Worm (Caenorhabditis elegans) whole organism, L3 larva: ENCODE results near the gene F44E2.4.

Experiments used
- R02D3.7 ChIP-seq: fragments of 150-350 bp; optimal IDR thresholded peaks from 2 replicates; lab custom pipeline; 2014; ENCODE audit warnings: missing biosample characterization, missing genetic modification characterization
- ZK546.5 ChIP-seq: sonication (generic microtip); optimal IDR thresholded peaks from 2 replicates; lab custom pipeline; 2017; ENCODE audit warnings: missing biosample characterization, missing genetic modification characterization
- aly-2 ChIP-seq: fragments of 150-350 bp; optimal IDR thresholded peaks from 2 replicates; lab custom pipeline; 2014; ENCODE audit warnings: missing biosample characterization, missing genetic modification characterization
- ceh-28 ChIP-seq: fragments of 150-350 bp; optimal IDR thresholded peaks from 2 replicates; lab custom pipeline; 2014; ENCODE audit warnings: missing biosample characterization, missing genetic modification reagents, missing genetic modification characterization
- ceh-82 ChIP-seq: fragments of 150-350 bp; optimal IDR thresholded peaks from 2 replicates; lab custom pipeline; 2014; ENCODE audit warnings: missing biosample characterization, missing genetic modification characterization
- ceh-9 ChIP-seq: sonication (generic microtip); optimal IDR thresholded peaks from 2 replicates; lab custom pipeline; 2018; ENCODE audit warnings: missing biosample characterization, missing genetic modification characterization
- daf-12 ChIP-seq: fragments of 150-350 bp; optimal IDR thresholded peaks from 2 replicates; lab custom pipeline; 2014; ENCODE audit warnings: missing biosample characterization, missing genetic modification reagents, missing genetic modification characterization
- egl-27 ChIP-seq: sonication (generic microtip); optimal IDR thresholded peaks from 4 replicates; lab custom pipeline; 2017; ENCODE audit warnings: missing biosample characterization, missing genetic modification reagents, missing genetic modification characterization
- elt-1 ChIP-seq: fragments of 150-350 bp; optimal IDR thresholded peaks from 2 replicates; lab custom pipeline; 2014; ENCODE audit warnings: missing biosample characterization, missing genetic modification characterization
- elt-2 ChIP-seq: sonication (generic microtip); optimal IDR thresholded peaks from 2 replicates; lab custom pipeline; 2016; ENCODE audit warnings: missing genetic modification reagents, mild to moderate bottlenecking, missing genetic modification characterization, missing compliant biosample characterization
- elt-3 ChIP-seq, 3 experiments: fragments of 150-350 bp in 1 of 3; sonication (generic microtip) in 2 of 3; optimal IDR thresholded peaks; 2 replicates in 2 of 3; 4 replicates in 1 of 3; lab custom pipeline; 2014 to 2017; ENCODE audit warnings: missing biosample characterization in 3 of 3, missing genetic modification characterization in 3 of 3
- eor-1 ChIP-seq, 2 experiments: fragments of 150-350 bp; optimal IDR thresholded peaks; 2 replicates each; lab custom pipeline; 2014 to 2018; ENCODE audit warnings: missing biosample characterization in 2 of 2, missing genetic modification characterization in 2 of 2
- fkh-10 ChIP-seq: sonication (generic microtip); optimal IDR thresholded peaks from 2 replicates; lab custom pipeline; 2017; ENCODE audit warnings: missing biosample characterization, missing genetic modification reagents, missing genetic modification characterization
- fkh-2 ChIP-seq: fragments of 150-350 bp; optimal IDR thresholded peaks from 2 replicates; lab custom pipeline; 2014; ENCODE audit warnings: missing biosample characterization, missing genetic modification reagents, missing genetic modification characterization
- fos-1 ChIP-seq: fragments of 150-350 bp; optimal IDR thresholded peaks from 2 replicates; lab custom pipeline; 2014; ENCODE audit warnings: missing biosample characterization, missing genetic modification characterization
- hmg-11 ChIP-seq: sonication (generic microtip); optimal IDR thresholded peaks from 2 replicates; lab custom pipeline; 2016; ENCODE audit warnings: missing genetic modification characterization, missing compliant biosample characterization
- lin-15B ChIP-seq: fragments of 150-350 bp; optimal IDR thresholded peaks from 2 replicates; lab custom pipeline; 2014; ENCODE audit warnings: missing biosample characterization, missing genetic modification characterization
- lin-39 ChIP-seq: fragments of 150-350 bp; optimal IDR thresholded peaks from 2 replicates; lab custom pipeline; 2018; ENCODE audit warnings: missing biosample characterization, missing genetic modification reagents, missing genetic modification characterization
- lsy-12 ChIP-seq: sonication (generic microtip); optimal IDR thresholded peaks from 2 replicates; lab custom pipeline; 2016; ENCODE audit warnings: mild to moderate bottlenecking, missing genetic modification characterization, missing compliant biosample characterization
- nfya-1 ChIP-seq: sonication (generic microtip); optimal IDR thresholded peaks from 2 replicates; lab custom pipeline; 2017; ENCODE audit warnings: missing genetic modification characterization, mild to moderate bottlenecking, missing compliant biosample characterization, antibody characterized with exemption, moderate library complexity; ENCODE audit not compliant: insufficient read depth
- nhr-11 ChIP-seq: fragments of 150-350 bp; optimal IDR thresholded peaks from 2 replicates; lab custom pipeline; 2014; ENCODE audit warnings: missing biosample characterization, missing genetic modification characterization
- nhr-12 ChIP-seq: fragments of 150-350 bp; optimal IDR thresholded peaks from 2 replicates; lab custom pipeline; 2014; ENCODE audit warnings: missing biosample characterization, missing genetic modification characterization
- nhr-23 ChIP-seq: fragments of 150-350 bp; optimal IDR thresholded peaks from 2 replicates; lab custom pipeline; 2014; ENCODE audit warnings: missing biosample characterization, missing genetic modification reagents, missing genetic modification characterization
- nhr-237 ChIP-seq: fragments of 150-350 bp; optimal IDR thresholded peaks from 2 replicates; lab custom pipeline; 2014; ENCODE audit warnings: missing biosample characterization, missing genetic modification characterization
- nhr-25 ChIP-seq: sonication (generic microtip); optimal IDR thresholded peaks from 2 replicates; lab custom pipeline; 2017; ENCODE audit warnings: missing biosample characterization, missing genetic modification characterization
- nhr-43 ChIP-seq: sonication (generic microtip); optimal IDR thresholded peaks from 2 replicates; lab custom pipeline; 2016; ENCODE audit warnings: mild to moderate bottlenecking, missing genetic modification characterization, missing compliant biosample characterization; ENCODE audit not compliant: poor library complexity, severe bottlenecking
- nhr-67 ChIP-seq: fragments of 150-350 bp; optimal IDR thresholded peaks from 2 replicates; lab custom pipeline; 2014; ENCODE audit warnings: missing biosample characterization, missing genetic modification characterization
- nhr-76 ChIP-seq: fragments of 150-350 bp; sonication (generic microtip); optimal IDR thresholded peaks from 5 replicates; lab custom pipeline; 2014; ENCODE audit warnings: missing biosample characterization, missing genetic modification characterization
- nhr-77 ChIP-seq: fragments of 150-350 bp; optimal IDR thresholded peaks from 2 replicates; lab custom pipeline; 2014; ENCODE audit warnings: missing biosample characterization, missing genetic modification characterization
- pha-4 ChIP-seq: fragments of 150-350 bp; optimal IDR thresholded peaks from 2 replicates; lab custom pipeline; 2014; ENCODE audit warnings: missing biosample characterization, missing genetic modification reagents, missing genetic modification characterization
- sea-2 ChIP-seq: fragments of 150-350 bp; sonication (generic microtip); optimal IDR thresholded peaks from 4 replicates; lab custom pipeline; 2014; ENCODE audit warnings: missing biosample characterization, missing genetic modification reagents, missing genetic modification characterization
- skn-1 ChIP-seq: fragments of 150-350 bp; optimal IDR thresholded peaks from 2 replicates; lab custom pipeline; 2014; ENCODE audit warnings: missing biosample characterization, missing genetic modification characterization
- snpc-4 ChIP-seq: fragments of 150-350 bp; optimal IDR thresholded peaks from 2 replicates; lab custom pipeline; 2014; ENCODE audit warnings: missing biosample characterization, missing genetic modification characterization
- unc-39 ChIP-seq: sonication (generic microtip); optimal IDR thresholded peaks from 4 replicates; lab custom pipeline; 2017; ENCODE audit warnings: missing biosample characterization, missing genetic modification characterization
- unc-62 ChIP-seq: fragments of 150-350 bp; sonication (generic microtip); optimal IDR thresholded peaks from 4 replicates; lab custom pipeline; 2014; ENCODE audit warnings: missing biosample characterization, missing genetic modification reagents, missing genetic modification characterization
- ztf-4 ChIP-seq: fragments of 150-350 bp; optimal IDR thresholded peaks from 2 replicates; lab custom pipeline; 2014; ENCODE audit warnings: missing biosample characterization, missing genetic modification characterization

The F44E2.4 gene

DNA sequence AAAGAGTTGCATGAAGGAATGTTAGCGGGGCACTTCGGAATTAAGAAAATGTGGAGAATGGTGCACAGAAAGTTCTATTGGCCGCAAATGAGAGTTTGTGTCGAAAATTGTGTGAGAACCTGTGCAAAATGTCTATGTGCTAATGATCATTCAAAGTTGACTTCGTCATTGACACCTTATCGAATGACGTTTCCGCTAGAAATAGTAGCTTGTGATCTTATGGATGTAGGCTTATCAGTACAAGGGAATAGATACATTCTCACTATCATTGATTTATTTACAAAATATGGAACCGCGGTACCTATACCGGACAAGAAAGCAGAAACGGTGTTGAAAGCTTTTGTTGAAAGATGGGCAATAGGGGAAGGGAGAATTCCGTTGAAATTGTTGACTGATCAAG lies 20.3 kb upstream of the F44E2.4 start:
- no peak for TF ChIP-seq eor-1 (tag; optimal IDR thresholded peaks at IDR 0.05; lab: Kevin White, UChicago)
- no peak for TF ChIP-seq egl-27 (tag; lab: Kevin White, UChicago)
- no peak for TF ChIP-seq nhr-76 (tag; lab: Kevin White, UChicago)
- TF ChIP-seq nhr-12 (tag; lab: Kevin White, UChicago), result no peak
- no peak for TF ChIP-seq daf-12
- TF ChIP-seq unc-62 (GFP tag; lab: Kevin White, UChicago), result no peak
- no peak for TF ChIP-seq nhr-11 (tag; lab: Kevin White, UChicago)
- no peak for TF ChIP-seq lin-15B
- no peak for TF ChIP-seq nhr-23 (tag; lab: Kevin White, UChicago)
- TF ChIP-seq pha-4 (tag; lab: Kevin White, UChicago), result no peak

DNA sequence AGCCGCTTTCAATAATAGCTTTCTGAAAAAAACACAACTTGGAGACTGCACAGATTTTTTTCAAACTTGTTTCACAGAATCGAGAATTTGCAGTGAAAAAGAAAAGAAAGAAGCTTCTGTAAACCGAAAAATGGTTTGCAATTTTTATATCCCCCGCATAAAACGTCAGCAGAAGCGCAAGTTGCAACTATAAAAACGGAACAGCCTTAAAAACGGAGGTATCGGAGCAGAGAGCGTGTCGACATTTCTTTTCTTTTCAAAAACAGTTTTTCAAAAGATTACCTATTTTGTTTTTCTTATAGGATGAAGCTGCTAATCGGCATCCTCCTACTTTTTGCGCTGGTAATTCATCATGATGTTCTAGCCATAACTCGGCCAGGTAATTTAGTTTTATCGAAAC lies 13.7 kb upstream of the F44E2.4 start, which contains the start of gene plg-1:
TSS of gene plg-1 (plus strand) at position 301 of the 400 bp plus-strand sequence.
- TF ChIP-seq ZK546.5 (tag; lab: Kevin White, UChicago), result no peak
- TF ChIP-seq unc-39 (tag; lab: Kevin White, UChicago), result no peak
- TF ChIP-seq aly-2 (tag; lab: Kevin White, UChicago), result no peak
- no peak for TF ChIP-seq lsy-12

DNA sequence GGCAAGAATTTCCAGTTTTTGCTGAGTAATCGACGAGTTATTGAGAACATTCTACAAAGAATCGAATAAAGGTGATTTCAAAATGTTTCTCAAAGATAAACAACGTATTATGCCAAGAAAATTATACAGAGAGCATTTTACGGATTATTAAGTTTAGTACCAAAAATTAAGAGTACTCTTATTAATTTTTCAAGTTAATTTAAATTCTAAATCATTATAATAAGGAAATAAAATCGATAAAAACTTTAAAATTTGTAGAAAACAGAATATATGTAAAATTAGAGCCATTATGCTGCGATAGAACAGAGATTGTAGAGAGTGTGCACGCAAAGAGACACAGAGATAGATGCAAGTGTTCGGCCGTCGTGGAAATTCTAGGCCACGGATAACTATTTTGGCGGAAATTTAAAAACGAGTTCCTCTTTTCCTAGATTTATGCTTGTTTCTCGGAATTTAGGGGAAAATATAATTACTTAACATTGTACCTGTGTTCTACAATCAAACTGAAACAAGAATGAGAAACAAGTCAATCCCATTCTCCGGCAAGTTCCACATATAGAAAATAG lies 12.3 kb upstream of the F44E2.4 start, which contains the start of gene F44E2.9:
TSS of gene F44E2.9 (minus strand) at position 51 of the 566 bp plus-strand sequence.
- peak; percentile 80 for TF ChIP-seq lin-15B
- peak; percentile 68 for TF ChIP-seq lin-39 (tag; lab: Kevin White, UChicago)
- TF ChIP-seq ceh-9 (tag; lab: Kevin White, UChicago), result no peak
- TF ChIP-seq snpc-4, result peak; percentile 67
- TF ChIP-seq fos-1 (tag; lab: Kevin White, UChicago), result no peak
- no peak for TF ChIP-seq elt-1 (tag; lab: Kevin White, UChicago)
- TF ChIP-seq fkh-10 (GFP tag; lab: Kevin White, UChicago), result no peak
- TF ChIP-seq ceh-28 (tag; lab: Kevin White, UChicago), result peak; percentile 38
- TF ChIP-seq nhr-25 (tag; lab: Kevin White, UChicago), result peak; percentile 33
- no peak for TF ChIP-seq nfya-1 (tag; lab: Kevin White, UChicago)
- no peak for TF ChIP-seq nhr-12 (tag; lab: Kevin White, UChicago)
- TF ChIP-seq nhr-23 (tag; lab: Kevin White, UChicago), result peak; percentile 72
- peak; percentile 22 for TF ChIP-seq elt-2 (tag; lab: Kevin White, UChicago)
- peak; percentile 25 for TF ChIP-seq lsy-12
- TF ChIP-seq nhr-43 (tag; lab: Kevin White, UChicago), result peak; percentile 76

DNA sequence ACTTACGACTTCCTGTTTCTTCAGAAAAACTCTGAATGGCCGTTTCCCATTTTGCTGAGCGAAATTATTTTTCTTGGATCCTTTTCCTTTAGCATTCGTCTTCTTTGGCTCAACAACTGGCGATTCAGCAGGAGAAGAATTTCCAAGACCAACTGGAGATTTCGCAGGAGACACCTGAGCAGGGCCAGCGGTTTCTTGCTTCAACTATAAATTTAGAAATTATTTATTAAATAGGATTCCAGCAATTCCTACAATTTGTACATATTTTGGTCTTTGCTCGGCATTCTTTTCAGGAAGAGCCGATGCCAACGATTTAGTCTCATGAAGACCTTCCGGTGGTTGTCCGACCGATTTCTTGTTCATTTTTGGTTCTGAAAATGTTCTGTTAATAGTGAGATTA lies 11.3 kb upstream of the F44E2.4 start, which contains the start of gene F44E2.8:
TSS of gene F44E2.8 (minus strand) at position 371 of the 400 bp plus-strand sequence.
- TF ChIP-seq ceh-28 (tag; lab: Kevin White, UChicago) (no peak), sea-2 (GFP tag; lab: Kevin White, UChicago) (no peak), nhr-77 (tag; lab: Kevin White, UChicago) (no peak), nhr-11 (tag; lab: Kevin White, UChicago) (no peak), ceh-82 (tag; lab: Kevin White, UChicago) (no peak), nhr-12 (tag; lab: Kevin White, UChicago) (no peak), R02D3.7 (tag; lab: Kevin White, UChicago) (no peak), ztf-4 (tag; lab: Kevin White, UChicago) (no peak)

DNA sequence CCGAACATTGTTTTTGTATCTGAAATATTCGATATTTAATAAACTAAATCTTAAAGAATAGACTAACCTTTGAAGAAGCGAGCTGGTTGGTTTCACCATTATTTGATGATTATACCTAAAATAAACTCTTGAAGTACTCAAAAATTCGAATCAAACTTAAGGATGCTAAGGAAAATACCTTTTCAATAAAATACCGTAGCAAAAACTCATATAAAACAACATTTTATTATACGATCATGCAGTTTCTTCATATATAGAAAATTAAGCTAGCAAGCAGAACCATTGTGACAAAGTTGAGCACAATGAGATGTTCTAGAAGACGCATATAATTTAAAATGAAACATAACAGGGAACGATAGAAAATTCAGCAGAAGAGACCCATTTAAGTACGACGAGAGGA lies 10.1 kb upstream of the F44E2.4 start, which contains the start of gene F44E2.7:
TSS of gene F44E2.7 (minus strand) at position 101 of the 400 bp plus-strand sequence.
- TF ChIP-seq elt-3 (tag; optimal IDR thresholded peaks at IDR 0.05; lab: Kevin White, UChicago) (no peak), nhr-25 (tag; lab: Kevin White, UChicago) (no peak), eor-1 (tag; optimal IDR thresholded peaks at IDR 0.05; lab: Kevin White, UChicago) (no peak), egl-27 (tag; lab: Kevin White, UChicago) (no peak), elt-2 (tag; lab: Kevin White, UChicago) (no peak), nhr-77 (tag; lab: Kevin White, UChicago) (no peak), nhr-67 (no peak), fkh-2 (tag; lab: Kevin White, UChicago) (no peak), sea-2 (GFP tag; lab: Kevin White, UChicago) (no peak), lsy-12 (no peak), unc-62 (GFP tag; lab: Kevin White, UChicago) (no peak), nhr-11 (tag; lab: Kevin White, UChicago) (no peak), nhr-237 (tag; lab: Kevin White, UChicago) (no peak), skn-1 (tag; lab: Kevin White, UChicago) (no peak), snpc-4 (no peak), hmg-11 (tag; lab: Kevin White, UChicago) (no peak), nhr-43 (tag; lab: Kevin White, UChicago) (no peak)
